Worm (Caenorhabditis elegans): ENCODE results near the gene ins-21.

Gene ins-21

ce11 chrIII:9988352-9988751, 35.2 kb upstream of the ins-21 start, which contains the start of gene C05B5.1:
Gene C05B5.1, minus strand, starts transcription at chrIII:9988452.
- TF ChIP-seq pha-4 (tag; optimal IDR thresholded peaks at IDR 0.05) (no peak), nhr-25 (tag; optimal IDR thresholded peaks at IDR 0.05) (no peak), mdl-1 (tag; optimal IDR thresholded peaks at IDR 0.05) (no peak), ama-1 (optimal IDR thresholded peaks at IDR 0.05) (no peak), unc-62 (GFP tag; optimal IDR thresholded peaks at IDR 0.05) (no peak), pqm-1 (tag; optimal IDR thresholded peaks at IDR 0.05) (no peak), lsy-12 (tag; optimal IDR thresholded peaks at IDR 0.05) (no peak), ZK546.5 (tag; optimal IDR thresholded peaks at IDR 0.05) (no peak), elt-3 (tag; optimal IDR thresholded peaks at IDR 0.05) (no peak)

- TF ChIP-seq elt-1 (tag; optimal IDR thresholded peaks at IDR 0.05) (peak; percentile 98), nhr-77 (tag; optimal IDR thresholded peaks at IDR 0.05) (no peak)
These were observed 32.2 kb upstream of the ins-21 start for ce11 chrIII:9991324-9991723.

ce11 chrIII:9993535-9993934, 30.0 kb upstream of the ins-21 start, which contains the start of gene C05B5.4:
Gene C05B5.4, plus strand, starts transcription at chrIII:9993885.
- TF ChIP-seq ceh-28 (tag; optimal IDR thresholded peaks at IDR 0.05), result no peak
- TF ChIP-seq lin-15B (tag; optimal IDR thresholded peaks at IDR 0.05), result no peak
- no peak for TF ChIP-seq daf-12 (tag; optimal IDR thresholded peaks at IDR 0.05)
- TF ChIP-seq ceh-9 (tag; optimal IDR thresholded peaks at IDR 0.05), result no peak
- no peak for TF ChIP-seq ceh-16 (tag; optimal IDR thresholded peaks at IDR 0.05)
- TF ChIP-seq ama-1 (optimal IDR thresholded peaks at IDR 0.05), result no peak
- TF ChIP-seq hmg-11 (tag; optimal IDR thresholded peaks at IDR 0.05), result no peak

ce11 chrIII:9997890-9998289, 25.7 kb upstream of the ins-21 start, which contains the start of gene pqn-8:
Gene pqn-8, minus strand, starts transcription at chrIII:9997990.
- TF ChIP-seq zag-1 (tag; optimal IDR thresholded peaks at IDR 0.05), result no peak
- TF ChIP-seq jun-1 (tag; optimal IDR thresholded peaks at IDR 0.05), result no peak
- TF ChIP-seq nhr-28 (tag; optimal IDR thresholded peaks at IDR 0.05), result no peak
- TF ChIP-seq elt-1 (tag; optimal IDR thresholded peaks at IDR 0.05), result no peak
- no peak for TF ChIP-seq snpc-4 (tag; optimal IDR thresholded peaks at IDR 0.05)
- TF ChIP-seq nhr-237 (tag; optimal IDR thresholded peaks at IDR 0.05), result no peak
- no peak for TF ChIP-seq ceh-9 (tag; optimal IDR thresholded peaks at IDR 0.05)
- TF ChIP-seq nhr-77 (tag; optimal IDR thresholded peaks at IDR 0.05), result no peak
- TF ChIP-seq lin-39 (tag; optimal IDR thresholded peaks at IDR 0.05), result no peak
- no peak for TF ChIP-seq skn-1 (tag; optimal IDR thresholded peaks at IDR 0.05)
- no peak for TF ChIP-seq R02D3.7 (tag; optimal IDR thresholded peaks at IDR 0.05)
- TF ChIP-seq ceh-16 (tag; optimal IDR thresholded peaks at IDR 0.05), result no peak
- TF ChIP-seq ztf-4 (tag; optimal IDR thresholded peaks at IDR 0.05), result no peak
- no peak for TF ChIP-seq fkh-10 (GFP tag; optimal IDR thresholded peaks at IDR 0.05)
- TF ChIP-seq ceh-28 (tag; optimal IDR thresholded peaks at IDR 0.05), result no peak
- no peak for TF ChIP-seq nhr-12 (tag; optimal IDR thresholded peaks at IDR 0.05)
- TF ChIP-seq eor-1 (tag; optimal IDR thresholded peaks at IDR 0.05), result no peak
- no peak for TF ChIP-seq unc-39 (tag; optimal IDR thresholded peaks at IDR 0.05)
- no peak for TF ChIP-seq daf-12 (tag; optimal IDR thresholded peaks at IDR 0.05)
- TF ChIP-seq unc-62 (GFP tag; optimal IDR thresholded peaks at IDR 0.05), result no peak

- TF ChIP-seq eor-1 (tag; optimal IDR thresholded peaks at IDR 0.05), result no peak
- TF ChIP-seq pha-4 (tag; optimal IDR thresholded peaks at IDR 0.05), result no peak
- TF ChIP-seq sea-2 (GFP tag; optimal IDR thresholded peaks at IDR 0.05), result no peak
- TF ChIP-seq nhr-25 (tag; optimal IDR thresholded peaks at IDR 0.05), result no peak
- no peak for TF ChIP-seq nhr-237 (tag; optimal IDR thresholded peaks at IDR 0.05)
- no peak for TF ChIP-seq zag-1 (tag; optimal IDR thresholded peaks at IDR 0.05)
- no peak for TF ChIP-seq mdl-1 (tag; optimal IDR thresholded peaks at IDR 0.05)
- TF ChIP-seq ceh-82 (tag; optimal IDR thresholded peaks at IDR 0.05), result no peak
- TF ChIP-seq skn-1 (tag; optimal IDR thresholded peaks at IDR 0.05), result no peak
These were observed 24.3 kb upstream of the ins-21 start, which contains the start of gene C05B5.17 for ce11 chrIII:9999235-9999634. Gene C05B5.17, minus strand, starts transcription at chrIII:9999335.

- TF ChIP-seq tbx-2 (tag; optimal IDR thresholded peaks at IDR 0.05) (no peak), ztf-11 (tag; optimal IDR thresholded peaks at IDR 0.05) (no peak), elt-3 (tag; optimal IDR thresholded peaks at IDR 0.05) (no peak), mdl-1 (tag; optimal IDR thresholded peaks at IDR 0.05) (no peak), ztf-4 (tag; optimal IDR thresholded peaks at IDR 0.05) (no peak), pha-4 (tag; optimal IDR thresholded peaks at IDR 0.05) (no peak), unc-62 (GFP tag; optimal IDR thresholded peaks at IDR 0.05) (no peak), zag-1 (tag; optimal IDR thresholded peaks at IDR 0.05) (no peak), ceh-82 (tag; optimal IDR thresholded peaks at IDR 0.05) (no peak), R02D3.7 (tag; optimal IDR thresholded peaks at IDR 0.05) (no peak), egl-5 (tag; optimal IDR thresholded peaks at IDR 0.05) (no peak), elt-2 (tag; optimal IDR thresholded peaks at IDR 0.05) (no peak), mml-1 (tag; optimal IDR thresholded peaks at IDR 0.05) (no peak), pqm-1 (tag; optimal IDR thresholded peaks at IDR 0.05) (no peak), egl-27 (tag; optimal IDR thresholded peaks at IDR 0.05) (no peak), lsy-12 (tag; optimal IDR thresholded peaks at IDR 0.05) (no peak)
These were observed 23.1 kb upstream of the ins-21 start, which contains the start of gene C05B5.2 for ce11 chrIII:10000428-10000827. Gene C05B5.2, minus strand, starts transcription at chrIII:10000528.
